Fruit fly (Drosophila melanogaster): ENCODE measurements around the gene Ankle2.

The Ankle2 gene

dm6 chrX:17578869-17579781 is at the start of gene Ankle2:
TSS of gene Ankle2 (minus strand) at chrX:17579229.
- no peak for TF ChIP-seq noc (tag; optimal IDR thresholded peaks at IDR 0.05)

dm6 chrX:17627090-17627992 is 48.3 kb upstream of the Ankle2 start, which contains the start of gene stas:
TSS of gene stas (minus strand) at chrX:17627895.
- TF ChIP-seq noc (tag; optimal IDR thresholded peaks at IDR 0.05), result peak; percentile 10

DNA sequence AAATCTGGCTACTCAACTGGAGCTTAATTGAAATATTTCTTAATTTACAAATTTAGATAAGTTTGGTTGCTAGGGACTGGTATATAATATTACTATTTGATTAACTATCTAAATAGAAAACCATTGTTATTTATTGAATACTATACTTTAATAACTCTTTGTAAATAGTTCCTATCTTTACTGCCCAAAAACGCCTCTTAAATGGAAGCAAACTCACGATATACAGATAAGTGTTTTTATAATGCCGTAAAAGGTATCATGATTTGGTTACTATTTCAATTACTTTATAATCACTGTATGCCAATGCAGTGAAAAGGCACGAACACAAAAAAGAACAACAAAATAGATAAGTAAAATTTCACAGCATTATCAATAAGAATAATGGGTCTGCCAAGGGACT is 46.8 kb upstream of the Ankle2 start:
- peak; percentile 31 for TF ChIP-seq noc (tag; optimal IDR thresholded peaks at IDR 0.05)

DNA sequence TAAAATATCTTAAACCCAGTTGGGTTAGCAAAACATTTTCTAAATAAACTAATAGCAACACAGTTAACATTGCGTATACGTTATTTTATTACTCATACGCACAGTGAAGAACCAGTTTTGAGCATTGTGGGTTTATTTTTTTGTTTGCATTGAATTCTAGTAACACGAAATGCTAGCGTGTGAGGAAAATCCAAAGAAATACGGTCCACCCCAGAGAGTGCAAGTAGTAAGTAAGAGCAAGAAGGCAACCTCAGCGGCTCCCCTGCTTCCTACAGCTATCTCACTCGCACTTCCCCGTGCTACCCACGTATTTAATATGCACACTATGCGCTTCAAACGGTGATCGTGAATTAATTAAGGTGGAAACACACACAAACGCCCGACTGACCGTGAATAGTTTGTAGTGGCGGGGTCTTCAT is 46.0 kb upstream of the Ankle2 start:
- peak; percentile 97 for TF ChIP-seq noc (tag; optimal IDR thresholded peaks at IDR 0.05)

- TF ChIP-seq noc (tag; optimal IDR thresholded peaks at IDR 0.05), result no peak
Observed at dm6 chrX:17624223-17624982, 45.4 kb upstream of the Ankle2 start.

- TF ChIP-seq noc (tag; optimal IDR thresholded peaks at IDR 0.05), result no peak
Observed at dm6 chrX:17622187-17622586, 43.2 kb upstream of the Ankle2 start.

DNA sequence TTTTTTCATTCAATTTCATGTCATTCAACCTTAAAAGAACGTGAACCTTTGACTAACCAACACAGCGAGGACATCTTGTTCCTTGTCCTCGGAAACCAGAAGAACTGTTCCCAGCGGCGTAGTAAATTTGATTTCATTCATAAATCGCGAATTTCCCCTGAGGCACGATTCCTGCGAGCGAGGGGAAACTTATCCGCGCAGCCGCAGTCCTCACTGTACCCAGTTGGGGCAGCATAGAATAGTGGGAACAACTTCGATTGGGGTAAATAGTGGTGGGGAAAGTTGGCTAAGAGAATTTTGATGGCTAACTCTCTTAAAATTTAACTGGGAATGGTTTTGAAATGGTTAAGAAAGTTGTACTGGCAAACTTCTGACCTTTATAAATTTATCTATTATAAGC is 32.4 kb upstream of the Ankle2 start:
- no peak for TF ChIP-seq noc (tag; optimal IDR thresholded peaks at IDR 0.05)

DNA sequence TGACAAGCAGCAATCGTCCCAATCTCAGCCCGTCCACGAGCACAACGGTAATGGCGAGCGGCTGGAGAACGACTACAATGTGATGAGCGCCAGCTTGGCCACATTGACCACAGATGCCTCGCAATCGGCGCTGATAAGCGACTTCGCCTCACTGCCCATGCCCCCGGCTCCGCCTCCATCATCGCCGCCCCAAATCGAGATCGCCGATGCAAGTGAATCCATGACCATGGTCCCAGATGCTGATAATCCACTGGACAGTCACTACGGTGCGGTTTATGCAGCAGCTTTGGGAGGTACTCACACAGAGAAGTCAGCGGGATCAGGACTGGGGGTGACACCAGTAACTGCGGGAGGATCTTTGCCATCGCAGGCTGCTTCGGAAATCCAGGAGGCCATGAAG is 23.4 kb upstream of the Ankle2 start:
- no peak for TF ChIP-seq noc (tag; optimal IDR thresholded peaks at IDR 0.05)

- no peak for TF ChIP-seq noc (tag; optimal IDR thresholded peaks at IDR 0.05)
Observed at dm6 chrX:17599330-17599729, 20.3 kb upstream of the Ankle2 start, which contains the start of gene X11L. TSS of gene X11L (plus strand) at chrX:17599608.

DNA sequence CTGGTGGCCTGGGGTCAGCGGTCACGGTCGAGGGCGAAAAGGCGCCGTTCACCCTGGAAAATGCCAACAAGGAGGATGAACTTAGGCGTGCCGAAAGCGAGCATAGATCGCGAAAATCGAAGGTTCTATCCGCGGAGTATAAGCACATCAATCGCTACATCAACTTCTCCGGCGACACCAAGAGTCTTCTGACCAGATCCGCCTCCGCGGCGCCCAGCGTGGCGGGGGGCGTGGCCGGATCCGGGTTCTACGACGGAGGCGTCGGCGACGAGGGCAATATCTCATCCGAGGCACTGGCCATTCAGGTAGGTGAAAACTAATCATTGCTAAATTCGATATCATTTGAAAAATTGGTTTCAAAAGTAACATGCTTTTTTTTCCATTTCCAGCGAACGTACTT is 18.6 kb upstream of the Ankle2 start:
- TF ChIP-seq noc (tag; optimal IDR thresholded peaks at IDR 0.05), result no peak

DNA sequence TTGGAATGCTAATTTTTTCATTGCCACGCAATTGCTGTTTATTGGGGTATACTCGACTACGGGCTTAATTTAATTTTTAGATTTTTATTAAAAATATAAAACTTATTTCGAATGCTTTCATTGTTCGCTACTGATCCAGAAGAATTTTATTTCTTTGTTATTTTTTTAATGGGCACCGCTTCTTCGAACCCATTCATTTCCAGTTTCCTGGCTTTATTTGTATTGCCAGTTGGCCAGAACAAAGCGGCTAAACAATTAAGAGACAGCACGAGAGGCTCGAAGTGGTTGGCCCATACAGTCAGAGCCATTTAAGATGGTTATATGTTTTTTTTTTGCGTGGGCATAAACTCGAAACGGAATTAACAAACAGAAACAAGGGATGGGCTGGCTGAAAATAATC is 16.8 kb upstream of the Ankle2 start:
- TF ChIP-seq noc (tag; optimal IDR thresholded peaks at IDR 0.05), result peak; percentile 88

- no peak for TF ChIP-seq noc (tag; optimal IDR thresholded peaks at IDR 0.05)
Observed at dm6 chrX:17594745-17595144, 15.7 kb upstream of the Ankle2 start.

dm6 chrX:17588565-17588964 is 9.5 kb upstream of the Ankle2 start, which contains the start of gene CG12992:
TSS of gene CG12992 (plus strand) at chrX:17588865.
- TF ChIP-seq noc (tag; optimal IDR thresholded peaks at IDR 0.05), result no peak

DNA sequence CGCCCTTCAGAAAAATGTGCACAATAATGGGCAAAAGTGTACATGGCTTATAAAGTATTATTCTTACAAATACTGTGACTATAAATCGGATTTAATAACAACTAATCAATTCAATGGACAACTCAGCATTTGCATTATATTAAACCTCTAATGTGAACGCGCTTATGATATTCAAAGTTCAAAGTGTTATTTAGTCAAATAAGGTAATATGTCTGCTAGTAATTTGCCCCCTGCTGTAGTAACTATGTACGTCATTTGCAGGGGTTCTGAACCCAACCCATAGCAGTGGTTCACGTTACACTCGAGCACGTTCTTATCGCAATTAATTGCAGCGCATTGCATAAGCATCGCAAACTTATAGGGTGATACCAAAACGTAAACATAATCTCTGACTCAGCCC is 9.1 kb upstream of the Ankle2 start:
- TF ChIP-seq noc (tag; optimal IDR thresholded peaks at IDR 0.05), result no peak

DNA sequence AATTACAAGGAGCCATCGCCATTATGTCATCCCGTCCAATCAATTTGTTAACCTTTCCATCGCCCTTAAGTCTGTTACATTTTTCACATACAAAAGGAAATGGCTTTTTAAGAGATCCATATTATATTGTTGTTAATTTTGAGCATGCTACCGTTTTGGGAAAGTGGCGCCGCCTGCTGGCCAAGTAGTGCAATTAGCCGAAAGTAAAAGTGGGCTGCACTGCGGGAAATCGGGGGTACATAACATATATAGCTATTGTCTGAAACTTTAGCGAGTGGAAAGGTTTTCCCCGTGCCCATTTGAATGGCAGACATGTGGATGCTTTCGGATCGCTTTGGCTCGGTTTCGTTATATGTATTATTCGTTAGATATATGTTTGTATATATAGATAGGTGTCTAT is 6.9 kb upstream of the Ankle2 start:
- no peak for TF ChIP-seq noc (tag; optimal IDR thresholded peaks at IDR 0.05)

DNA sequence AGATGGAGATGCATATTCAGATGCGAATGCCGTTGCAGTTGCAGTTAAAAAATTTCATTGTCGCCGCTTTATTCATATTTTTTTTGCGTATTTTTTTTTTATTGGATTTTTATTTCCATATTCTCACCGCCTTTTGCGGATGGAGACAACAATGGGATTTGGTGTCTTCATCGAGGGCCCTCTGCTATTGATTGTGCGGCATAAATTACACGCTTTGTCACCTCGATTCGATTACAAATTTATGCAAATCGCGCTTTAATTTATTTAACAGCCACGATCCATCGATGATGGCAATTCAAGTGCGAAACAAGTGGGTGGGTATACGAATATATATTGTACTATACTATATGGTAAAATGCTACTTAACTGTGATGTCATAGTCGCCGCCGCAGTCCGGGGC is 4.7 kb upstream of the Ankle2 start:
- no peak for TF ChIP-seq noc (tag; optimal IDR thresholded peaks at IDR 0.05)

Measured in whole organism, larva.